Fruit fly (Drosophila melanogaster) whole organism, pupa: ENCODE results near the gene CG13843.

Source experiments
- CG15710 ChIP-seq: fragments of 200-800 bp; sonication (Bioruptor generic); optimal IDR thresholded peaks from 2 replicates; lab custom pipeline; 2018; ENCODE audit warnings: missing biosample characterization, mild to moderate bottlenecking, missing genetic modification characterization, moderate library complexity
- CG32121 ChIP-seq: fragments of 200-800 bp; sonication (Bioruptor generic); IDR thresholded peaks from 2 replicates; pipeline ENCODE4 v1.3.6; 2022; ENCODE audit warnings: missing biosample characterization, missing genetic modification characterization
- CG34367 ChIP-seq: fragments of 200-800 bp; sonication (Bioruptor generic); optimal IDR thresholded peaks from 2 replicates; lab custom pipeline; 2018; ENCODE audit warnings: missing biosample characterization, mild to moderate bottlenecking, missing genetic modification characterization
- CG8301 ChIP-seq: fragments of 200-800 bp; sonication (Bioruptor generic); optimal IDR thresholded peaks from 2 replicates; lab custom pipeline; 2018; ENCODE audit warnings: missing biosample characterization, mild to moderate bottlenecking, missing genetic modification characterization
- EcR ChIP-seq: fragments of 200-800 bp; sonication (Bioruptor generic); optimal IDR thresholded peaks from 3 replicates; lab custom pipeline; 2019; ENCODE audit warnings: missing biosample characterization, missing genetic modification characterization, mild to moderate bottlenecking, moderate library complexity, missing genetic modification reagents
- Ets98B ChIP-seq: fragments of 200-800 bp; sonication (Bioruptor generic); IDR thresholded peaks from 2 replicates; pipeline ENCODE4 v1.3.6; 2022; ENCODE audit warnings: missing biosample characterization, missing genetic modification characterization
- Snoo ChIP-seq: fragments of 200-800 bp; sonication (Bioruptor generic); optimal IDR thresholded peaks from 3 replicates; lab custom pipeline; 2017; ENCODE audit warnings: missing biosample characterization, mild to moderate bottlenecking, missing genetic modification characterization, inconsistent platforms
- rn ChIP-seq: fragments of 200-800 bp; sonication (Bioruptor generic); IDR thresholded peaks from 2 replicates; pipeline ENCODE4 v1.3.6; 2022; ENCODE audit warnings: missing biosample characterization, missing genetic modification characterization

DNA sequence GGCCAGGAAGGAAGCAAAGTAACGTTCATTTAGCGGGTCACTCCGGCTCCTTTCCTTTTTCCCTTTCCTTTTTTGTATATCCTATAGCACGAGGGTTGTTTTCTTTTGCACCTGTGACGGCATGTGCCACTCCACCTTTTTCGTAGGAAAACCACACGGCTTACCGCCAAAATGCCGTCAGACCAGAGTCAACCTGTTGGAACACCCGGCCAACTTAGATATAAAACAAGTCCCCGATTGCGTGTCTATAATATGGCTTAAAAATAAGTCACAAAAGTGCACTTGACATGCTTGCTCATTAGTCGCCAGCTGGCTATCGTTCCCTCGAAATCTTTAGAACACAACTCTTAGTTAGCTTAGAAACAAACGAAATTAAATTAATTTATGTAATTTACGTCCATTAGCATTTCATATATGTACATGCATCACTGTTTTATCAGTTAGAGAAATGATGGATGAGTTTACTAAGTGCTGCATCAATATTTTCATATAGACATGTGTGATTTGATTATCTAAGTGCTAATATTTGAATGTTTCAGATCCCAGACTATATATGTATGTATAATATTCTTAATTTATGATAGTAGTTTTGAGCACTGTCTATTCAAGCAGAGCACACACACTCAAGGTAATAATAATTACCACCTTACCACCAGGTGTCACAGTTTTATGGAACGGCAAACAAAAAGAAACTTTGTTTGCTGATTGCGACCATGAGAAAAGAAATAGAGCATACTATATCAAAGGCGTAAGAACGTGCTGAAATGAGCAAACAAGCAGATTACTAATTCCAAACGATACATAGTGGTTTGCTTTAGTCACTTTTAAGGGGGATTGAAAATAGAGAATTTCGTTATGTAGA lies 25.5 kb downstream of the CG13843 start:
- no peak for TF ChIP-seq CG8301 (tag; lab: Kevin White, UChicago)
- no peak for TF ChIP-seq CG34367 (tag; lab: Kevin White, UChicago)
- no peak for TF ChIP-seq Snoo (tag; lab: Kevin White, UChicago)
- no peak for TF ChIP-seq CG32121 (GFP tag; lab: Robert Waterston, UW)
- no peak for TF ChIP-seq EcR (GFP tag; lab: Kevin White, UChicago)
- no peak for TF ChIP-seq rn
- TF ChIP-seq Ets98B (GFP tag; lab: Robert Waterston, UW): no peak
- no peak for TF ChIP-seq CG15710 (tag; lab: Kevin White, UChicago)
